Fruit fly (Drosophila melanogaster) whole organism, wandering third instar larva: Measurements from ENCODE around the gene wrm2.
A peak's percentile ranks its signal among the peaks of the same experiment; 100 is the strongest.

Experiments
- Abd-B ChIP-seq: fragments of >200 bp; optimal IDR thresholded peaks from 2 replicates; lab custom pipeline; 2017; ENCODE audit warnings: missing biosample characterization, missing genetic modification characterization
- CG32264 ChIP-seq: fragments of 200-800 bp; sonication (Bioruptor generic); optimal IDR thresholded peaks from 2 replicates; lab custom pipeline; 2016; ENCODE audit warnings: missing biosample characterization, missing genetic modification characterization
- CG9705 ChIP-seq: fragments of 200-800 bp; sonication (Bioruptor generic); optimal IDR thresholded peaks from 2 replicates; lab custom pipeline; 2018; ENCODE audit warnings: missing biosample characterization, mild to moderate bottlenecking, missing genetic modification characterization
- Dif ChIP-seq: fragments of 200-275, 200-300 bp; sonication (Bioruptor generic); optimal IDR thresholded peaks from 2 replicates; lab custom pipeline; 2018; ENCODE audit warnings: missing biosample characterization, missing genetic modification characterization; ENCODE audit not compliant: partially characterized antibody
- GATAd ChIP-seq: sonication (Bioruptor generic); optimal IDR thresholded peaks from 2 replicates; lab custom pipeline; 2016; ENCODE audit warnings: missing biosample characterization, missing genetic modification characterization
- HLH106 ChIP-seq: fragments of 200-800 bp; optimal IDR thresholded peaks from 3 replicates; lab custom pipeline; 2019; ENCODE audit warnings: missing biosample characterization, mild to moderate bottlenecking, missing genetic modification characterization, moderate library complexity
- Hr83 ChIP-seq: fragments of 200-300 bp; sonication (Bioruptor generic); optimal IDR thresholded peaks from 2 replicates; lab custom pipeline; 2016; ENCODE audit warnings: missing biosample characterization, mild to moderate bottlenecking, missing genetic modification characterization, moderate library complexity; ENCODE audit not compliant: poor library complexity, severe bottlenecking
- Jra ChIP-seq: sonication (Bioruptor generic); optimal IDR thresholded peaks from 2 replicates; lab custom pipeline; 2016; ENCODE audit warnings: missing biosample characterization, missing genetic modification characterization
- Myc ChIP-seq: fragments of >200 bp; optimal IDR thresholded peaks from 2 replicates; lab custom pipeline; 2017
- N ChIP-seq: fragments of >200 bp; optimal IDR thresholded peaks from 2 replicates; lab custom pipeline; 2018; ENCODE audit warnings: missing biosample characterization, missing external identifiers, missing genetic modification characterization
- OdsH ChIP-seq: fragments of 200-800 bp; sonication (Bioruptor generic); optimal IDR thresholded peaks from 2 replicates; lab custom pipeline; 2016; ENCODE audit warnings: missing biosample characterization, mild to moderate bottlenecking, missing genetic modification characterization
- Rel ChIP-seq, 2 experiments: fragments of 200-800 bp; sonication (Bioruptor generic) in 1 of 2; optimal IDR thresholded peaks; 2 replicates in 1 of 2; 3 replicates in 1 of 2; lab custom pipeline; 2016 to 2019; ENCODE audit warnings: mild to moderate bottlenecking in 2 of 2, missing biosample characterization in 2 of 2, missing genetic modification characterization in 2 of 2, moderate library complexity in 1 of 2
- Sp1 ChIP-seq: fragments of 200-800 bp; sonication (Bioruptor generic); optimal IDR thresholded peaks from 3 replicates; lab custom pipeline; 2019; ENCODE audit warnings: missing biosample characterization, mild to moderate bottlenecking, missing genetic modification characterization, moderate library complexity
- br ChIP-seq: fragments of 200-800 bp; sonication (Bioruptor generic); optimal IDR thresholded peaks from 2 replicates; lab custom pipeline; 2016; ENCODE audit warnings: missing biosample characterization, missing genetic modification characterization
- brk ChIP-seq: fragments of 200-800 bp; sonication (Bioruptor generic); optimal IDR thresholded peaks from 2 replicates; lab custom pipeline; 2016; ENCODE audit warnings: missing biosample characterization, mild to moderate bottlenecking, missing genetic modification characterization
- dl ChIP-seq, 2 experiments: fragments of 175-275, 200-275 bp in 1 of 2; fragments of 200-275 bp in 1 of 2; sonication (Bioruptor generic); optimal IDR thresholded peaks; lab custom pipeline; 2018; ENCODE audit warnings: mild to moderate bottlenecking in 2 of 2, missing biosample characterization in 2 of 2, missing genetic modification characterization in 2 of 2, moderate library complexity in 2 of 2; ENCODE audit not compliant: partially characterized antibody in 2 of 2, insufficient read depth in 1 of 2
- dmrt93B ChIP-seq: fragments of 200-800 bp; sonication (Bioruptor generic); optimal IDR thresholded peaks from 2 replicates; lab custom pipeline; 2018; ENCODE audit warnings: missing biosample characterization, mild to moderate bottlenecking, missing genetic modification characterization
- ey ChIP-seq: fragments of 200-800 bp; sonication (Bioruptor generic); optimal IDR thresholded peaks from 2 replicates; lab custom pipeline; 2016; ENCODE audit warnings: missing biosample characterization, missing genetic modification characterization
- foxo ChIP-seq, 2 experiments: fragments of 200-800 bp; sonication (Bioruptor generic); optimal IDR thresholded peaks; 2 replicates in 1 of 2; 3 replicates in 1 of 2; lab custom pipeline; 2016 to 2017; ENCODE audit warnings: missing biosample characterization in 2 of 2, missing genetic modification characterization in 2 of 2
- fru ChIP-seq: fragments of 200-800 bp; sonication (Bioruptor generic); optimal IDR thresholded peaks from 3 replicates; lab custom pipeline; 2016; ENCODE audit warnings: missing biosample characterization, mild to moderate bottlenecking, missing genetic modification characterization
- h ChIP-seq: fragments of 200-800 bp; sonication (Bioruptor generic); optimal IDR thresholded peaks from 3 replicates; lab custom pipeline; 2016; ENCODE audit warnings: missing biosample characterization, mild to moderate bottlenecking, missing genetic modification characterization
- jim ChIP-seq: fragments of 175-275, 200-325 bp; sonication (Bioruptor generic); optimal IDR thresholded peaks from 2 replicates; lab custom pipeline; 2016; ENCODE audit warnings: missing biosample characterization, mild to moderate bottlenecking, missing genetic modification characterization
- pan ChIP-seq: fragments of >200 bp; optimal IDR thresholded peaks from 2 replicates; lab custom pipeline; 2017
- psq ChIP-seq: fragments of 200-800 bp; sonication (Bioruptor generic); optimal IDR thresholded peaks from 3 replicates; lab custom pipeline; 2017; ENCODE audit warnings: missing biosample characterization, mild to moderate bottlenecking, missing genetic modification characterization, moderate library complexity
- rgr ChIP-seq: fragments of 200-800 bp; sonication (Bioruptor generic); optimal IDR thresholded peaks from 3 replicates; lab custom pipeline; 2016; ENCODE audit warnings: missing biosample characterization, mild to moderate bottlenecking, missing genetic modification characterization
- sage ChIP-seq: fragments of 200-800 bp; sonication (Bioruptor generic); optimal IDR thresholded peaks from 2 replicates; lab custom pipeline; 2016; ENCODE audit warnings: missing biosample characterization, mild to moderate bottlenecking, missing genetic modification characterization
- sv ChIP-seq: fragments of 200-800 bp; sonication (Bioruptor generic); optimal IDR thresholded peaks from 3 replicates; lab custom pipeline; 2016; ENCODE audit warnings: missing biosample characterization, missing genetic modification characterization
- tai ChIP-seq: sonication (Bioruptor generic); optimal IDR thresholded peaks from 2 replicates; lab custom pipeline; 2016; ENCODE audit warnings: missing biosample characterization, missing genetic modification characterization
- usp ChIP-seq: fragments of >200 bp; optimal IDR thresholded peaks from 2 replicates; lab custom pipeline; 2017; ENCODE audit warnings: missing biosample characterization, missing genetic modification characterization
- woc ChIP-seq: sonication (Bioruptor generic); optimal IDR thresholded peaks from 2 replicates; lab custom pipeline; 2016; ENCODE audit warnings: missing biosample characterization, mild to moderate bottlenecking, missing genetic modification characterization

wrm2 gene

dm6 chr3L:7344965-7345427 is 10.0 kb upstream of the wrm2 start, which contains the start of gene Cln7:
Cln7 (minus strand) TSS chr3L:7345183.
- TF ChIP-seq psq (GFP tag; lab: Kevin White, UChicago) (peak; percentile 16), fru (GFP tag; lab: Kevin White, UChicago) (peak; percentile 52), brk (GFP tag; lab: Kevin White, UChicago) (no peak), CG9705 (GFP tag; lab: Kevin White, UChicago) (no peak), dl (GFP tag; optimal IDR thresholded peaks at IDR 0.05; lab: Kevin White, UChicago; ENCODE audit: insufficient read depth in 1 of 2, partially characterized antibody in 2 of 2) (peak in 1 of 2 experiments; percentile 56), sv (GFP tag; lab: Kevin White, UChicago) (no peak), ey (GFP tag; lab: Kevin White, UChicago) (peak; percentile 1), HLH106 (tag; lab: Kevin White, UChicago) (peak; percentile 48), Sp1 (GFP tag; lab: Kevin White, UChicago) (peak; percentile 82), N (GFP tag; lab: Kevin White, UChicago) (peak; percentile 45), Rel (GFP tag; optimal IDR thresholded peaks at IDR 0.05; lab: Kevin White, UChicago) (no peak), Rel (tag; optimal IDR thresholded peaks at IDR 0.05; lab: Kevin White, UChicago) (peak; percentile 82), Dif (GFP tag; lab: Kevin White, UChicago) (peak; percentile 91), foxo (GFP tag; optimal IDR thresholded peaks at IDR 0.05; lab: Kevin White, UChicago) (peak in 1 of 2 experiments; percentile 43), rgr (GFP tag; lab: Kevin White, UChicago) (peak; percentile 69), Myc (lab: Kevin White, UChicago) (peak; percentile 22), Hr83 (GFP tag; lab: Kevin White, UChicago) (peak; percentile 82), h (GFP tag; lab: Kevin White, UChicago) (peak; percentile 62), tai (no peak), OdsH (peak; percentile 16), br (GFP tag; lab: Kevin White, UChicago) (peak; percentile 81), jim (GFP tag; lab: Kevin White, UChicago) (peak; percentile 5), dmrt93B (GFP tag; lab: Kevin White, UChicago) (no peak), Jra (GFP tag; lab: Kevin White, UChicago) (peak; percentile 14)

DNA sequence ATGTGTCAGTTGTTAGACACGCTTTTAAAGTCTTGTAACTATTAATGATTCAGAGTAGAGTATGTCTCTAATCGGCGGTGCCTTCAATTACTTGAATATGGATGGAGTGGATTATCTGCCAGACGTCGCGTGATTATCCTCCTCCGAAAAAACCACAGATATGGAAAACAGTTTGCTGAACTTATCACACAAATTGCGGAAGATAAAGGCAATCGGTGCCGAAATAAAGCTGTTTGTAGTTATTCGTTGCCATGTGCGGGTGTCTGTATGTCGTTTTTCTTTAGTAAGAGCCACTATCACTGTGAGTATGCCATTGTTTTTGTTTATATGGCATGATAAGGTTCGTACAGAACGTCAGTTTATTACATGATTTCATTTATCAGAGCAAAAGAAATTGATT is 9.0 kb upstream of the wrm2 start:
- TF ChIP-seq psq (GFP tag; lab: Kevin White, UChicago) (no peak), tai (no peak), h (GFP tag; lab: Kevin White, UChicago) (no peak), Rel (GFP tag; optimal IDR thresholded peaks at IDR 0.05; lab: Kevin White, UChicago) (no peak), Rel (tag; optimal IDR thresholded peaks at IDR 0.05; lab: Kevin White, UChicago) (no peak), Dif (GFP tag; lab: Kevin White, UChicago) (no peak), GATAd (GFP tag; lab: Kevin White, UChicago) (no peak), pan (lab: Kevin White, UChicago) (no peak), br (GFP tag; lab: Kevin White, UChicago) (no peak)

- TF ChIP-seq CG32264 (GFP tag; lab: Kevin White, UChicago) (no peak), jim (GFP tag; lab: Kevin White, UChicago) (no peak), brk (GFP tag; lab: Kevin White, UChicago) (no peak), GATAd (GFP tag; lab: Kevin White, UChicago) (no peak), Hr83 (GFP tag; lab: Kevin White, UChicago) (peak; percentile 12), usp (no peak), Rel (GFP tag; optimal IDR thresholded peaks at IDR 0.05; lab: Kevin White, UChicago) (no peak), Rel (tag; optimal IDR thresholded peaks at IDR 0.05; lab: Kevin White, UChicago) (peak; percentile 20), Sp1 (GFP tag; lab: Kevin White, UChicago) (peak; percentile 26), sage (no peak)
Measured at dm6 chr3L:7339216-7339742, 4.3 kb upstream of the wrm2 start, which contains the start of the genes lark and eco. lark (plus strand) TSS chr3L:7339266. eco (minus strand) TSS chr3L:7339340.

- peak; percentile 7 for TF ChIP-seq CG9705 (GFP tag; lab: Kevin White, UChicago)
- no peak for TF ChIP-seq woc (GFP tag; lab: Kevin White, UChicago)
- TF ChIP-seq Dif (GFP tag; lab: Kevin White, UChicago), result no peak
- TF ChIP-seq pan (lab: Kevin White, UChicago), result no peak
- TF ChIP-seq h (GFP tag; lab: Kevin White, UChicago), result no peak
- peak; percentile 6 for TF ChIP-seq HLH106 (tag; lab: Kevin White, UChicago)
- peak; percentile 12 for TF ChIP-seq OdsH
- TF ChIP-seq Abd-B, result no peak
- peak; percentile 63 for TF ChIP-seq rgr (GFP tag; lab: Kevin White, UChicago)
Measured at dm6 chr3L:7338786-7339185, 3.8 kb upstream of the wrm2 start.
